Fruit fly (Drosophila melanogaster): Measurements from ENCODE around the gene CG18404.

The CG18404 gene

DNA sequence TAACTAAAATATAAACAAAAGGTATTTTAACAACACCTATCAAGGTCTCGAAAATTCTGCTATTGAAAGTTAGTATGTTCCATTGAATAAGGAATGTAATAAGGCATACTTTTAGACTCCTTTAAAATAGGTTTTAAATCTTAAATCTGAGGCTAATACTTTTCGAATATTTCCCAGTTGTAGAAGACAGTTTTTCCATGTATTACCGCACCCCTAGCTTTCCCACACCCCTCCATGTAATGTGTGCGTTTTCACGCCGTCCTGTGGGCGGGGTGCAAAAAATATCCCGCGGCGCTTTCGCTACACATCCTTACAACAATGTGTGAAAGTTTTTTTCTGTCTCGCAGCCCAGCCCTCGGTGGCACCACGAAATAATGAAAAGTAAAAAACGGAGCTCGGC lies 28.4 kb upstream of the CG18404 start (continued):
- TF ChIP-seq Dfd (GFP tag; optimal IDR thresholded peaks at IDR 0.05) = no peak
- TF ChIP-seq bsh (GFP tag; optimal IDR thresholded peaks at IDR 0.05) = peak in 1 of 2 experiments; percentile 26
- TF ChIP-seq HLH4C (GFP tag; IDR thresholded peaks at IDR 0.05; ENCODE audit: partially characterized antibody) = no peak
- TF ChIP-seq gce (GFP tag; IDR thresholded peaks at IDR 0.05) = no peak
- no peak for TF ChIP-seq CG11723 (GFP tag; optimal IDR thresholded peaks at IDR 0.05)
- no peak for TF ChIP-seq sug (tag; optimal IDR thresholded peaks at IDR 0.05)
- TF ChIP-seq trem (tag; optimal IDR thresholded peaks at IDR 0.05) = no peak
- no peak for TF ChIP-seq eyg (GFP tag; optimal IDR thresholded peaks at IDR 0.05)
- no peak for TF ChIP-seq CG16813 (GFP tag; IDR thresholded peaks at IDR 0.05; ENCODE audit: partially characterized antibody)
- TF ChIP-seq gsb-n (tag; optimal IDR thresholded peaks at IDR 0.05) = peak; percentile 23
- TF ChIP-seq H15 (GFP tag; IDR thresholded peaks at IDR 0.05) = no peak
- peak; percentile 12 for TF ChIP-seq lab (GFP tag; optimal IDR thresholded peaks at IDR 0.05)
- no peak for TF ChIP-seq Ssrp (tag; optimal IDR thresholded peaks at IDR 0.05)
- TF ChIP-seq CG32532 (GFP tag; IDR thresholded peaks at IDR 0.05) = no peak
- no peak for TF ChIP-seq CG13123 (GFP tag; optimal IDR thresholded peaks at IDR 0.05)
- TF ChIP-seq CG8388 (GFP tag; optimal IDR thresholded peaks at IDR 0.05) = no peak
- peak; percentile 12 for TF ChIP-seq Sox102F (GFP tag; optimal IDR thresholded peaks at IDR 0.05)
- no peak for TF ChIP-seq CG2199 (GFP tag; IDR thresholded peaks at IDR 0.05)
- no peak for TF ChIP-seq CG1603 (tag; optimal IDR thresholded peaks at IDR 0.05)
- TF ChIP-seq Aef1 (GFP tag; IDR thresholded peaks at IDR 0.05) = no peak
- TF ChIP-seq CG17802 (tag; optimal IDR thresholded peaks at IDR 0.05) = no peak
- TF ChIP-seq CG32772 (GFP tag; IDR thresholded peaks at IDR 0.05) = no peak
- TF ChIP-seq pros (GFP tag; optimal IDR thresholded peaks at IDR 0.05) = no peak
- TF ChIP-seq hkb (optimal IDR thresholded peaks at IDR 0.05) = no peak
- TF ChIP-seq hkb (GFP tag; IDR thresholded peaks at IDR 0.05) = no peak
- no peak for TF ChIP-seq bowl (GFP tag; IDR thresholded peaks at IDR 0.05)
- peak; percentile 1 for TF ChIP-seq CG8924 (tag; optimal IDR thresholded peaks at IDR 0.05)
- TF ChIP-seq Fer3 (tag; optimal IDR thresholded peaks at IDR 0.05) = no peak
- no peak for TF ChIP-seq oc (tag; optimal IDR thresholded peaks at IDR 0.05)
- no peak for TF ChIP-seq CG4328 (GFP tag; optimal IDR thresholded peaks at IDR 0.05)
- no peak for TF ChIP-seq Ets97D (GFP tag; optimal IDR thresholded peaks at IDR 0.05)
- no peak for TF ChIP-seq trh (GFP tag; optimal IDR thresholded peaks at IDR 0.05)
- TF ChIP-seq Blimp-1 (GFP tag; optimal IDR thresholded peaks at IDR 0.05) = peak; percentile 11
- no peak for TF ChIP-seq gro (GFP tag; optimal IDR thresholded peaks at IDR 0.05)
- TF ChIP-seq CG14441 (GFP tag; IDR thresholded peaks at IDR 0.05) = no peak
- TF ChIP-seq Sox100B (GFP tag; optimal IDR thresholded peaks at IDR 0.05) = no peak
- no peak for TF ChIP-seq D (optimal IDR thresholded peaks at IDR 0.05)
- TF ChIP-seq D (GFP tag; optimal IDR thresholded peaks at IDR 0.05) = peak; percentile 12
- no peak for TF ChIP-seq CG6765 (GFP tag; optimal IDR thresholded peaks at IDR 0.05)
- TF ChIP-seq CG3995 (GFP tag; optimal IDR thresholded peaks at IDR 0.05) = no peak
- no peak for TF ChIP-seq CG7357 (GFP tag; IDR thresholded peaks at IDR 0.05)
- no peak for TF ChIP-seq CG4730 (GFP tag; IDR thresholded peaks at IDR 0.05)
- TF ChIP-seq CG11504 (tag; optimal IDR thresholded peaks at IDR 0.05) = peak; percentile 35
- TF ChIP-seq gem (tag; optimal IDR thresholded peaks at IDR 0.05) = peak; percentile 28
- TF ChIP-seq nerfin-2 (GFP tag; IDR thresholded peaks at IDR 0.05; ENCODE audit: partially characterized antibody) = no peak
- TF ChIP-seq Camta (GFP tag; optimal IDR thresholded peaks at IDR 0.05) = no peak
- no peak for TF ChIP-seq Stat92E (GFP tag; optimal IDR thresholded peaks at IDR 0.05)
- no peak for TF ChIP-seq tgo (GFP tag; IDR thresholded peaks at IDR 0.05)
- no peak for TF ChIP-seq CG9437 (GFP tag; optimal IDR thresholded peaks at IDR 0.05)
- TF ChIP-seq Six4 (GFP tag; optimal IDR thresholded peaks at IDR 0.05) = no peak
- TF ChIP-seq GATAe (GFP tag; conservative IDR thresholded peaks at IDR 0.05) = no peak
- no peak for TF ChIP-seq CG6791 (GFP tag; IDR thresholded peaks at IDR 0.05; ENCODE audit: partially characterized antibody)

Measured in whole organism, embryonic.